Fruit fly (Drosophila melanogaster): ENCODE results near the gene g.

DNA sequence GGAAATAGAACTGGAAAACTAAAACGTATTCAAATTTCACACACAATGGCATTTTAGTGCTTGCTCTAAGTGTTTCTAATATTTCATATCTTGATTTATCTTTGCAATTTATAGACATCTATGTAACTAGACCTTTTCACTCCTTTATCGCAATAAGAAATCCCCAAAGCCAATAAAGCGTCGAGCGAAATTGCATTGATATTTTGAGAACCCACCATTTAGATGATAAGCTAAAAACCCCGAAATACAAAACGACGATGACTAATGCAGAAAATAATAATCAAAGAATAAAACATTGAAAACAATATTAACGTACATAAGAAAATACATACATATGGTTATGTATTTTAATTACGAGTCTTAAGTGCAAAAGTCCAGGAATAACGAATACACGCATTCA is 42.5 kb upstream of the g start:
- TF ChIP-seq psq (optimal IDR thresholded peaks at IDR 0.05) (no peak), usp (GFP tag; optimal IDR thresholded peaks at IDR 0.05) (no peak), Dll (optimal IDR thresholded peaks at IDR 0.05) (no peak), pan (optimal IDR thresholded peaks at IDR 0.05) (no peak), CG8478 (optimal IDR thresholded peaks at IDR 0.05) (no peak)
